Worm (Caenorhabditis elegans) whole organism, late embryonic: ENCODE results near the gene Y56A3A.33.

ENCODE experiments used
- C38D4.7 ChIP-seq: fragments of 200-800 bp; sonication (Bioruptor generic); optimal IDR thresholded peaks from 2 replicates; lab custom pipeline; 2018; ENCODE audit warnings: mild to moderate bottlenecking, missing genetic modification characterization, moderate library complexity, missing compliant biosample characterization
- F13H6.1 ChIP-seq: sonication (generic microtip); optimal IDR thresholded peaks from 2 replicates; lab custom pipeline; 2016; ENCODE audit warnings: missing genetic modification characterization, missing compliant biosample characterization
- T23F11.4 ChIP-seq: fragments of 200-800 bp; sonication (Bioruptor generic); optimal IDR thresholded peaks from 2 replicates; lab custom pipeline; 2018; ENCODE audit warnings: mild to moderate bottlenecking, missing genetic modification characterization, missing compliant biosample characterization
- ahr-1 ChIP-seq: sonication (generic microtip); optimal IDR thresholded peaks from 2 replicates; lab custom pipeline; 2016; ENCODE audit warnings: missing genetic modification characterization, missing compliant biosample characterization
- ama-1 ChIP-seq: fragments of 150-350 bp; optimal IDR thresholded peaks from 2 replicates; lab custom pipeline; 2014
- ceh-14 ChIP-seq: sonication (generic microtip); optimal IDR thresholded peaks from 2 replicates; lab custom pipeline; 2016; ENCODE audit warnings: missing genotype, missing genetic modification characterization, missing compliant biosample characterization
- ceh-2 ChIP-seq: sonication (generic microtip); optimal IDR thresholded peaks from 2 replicates; lab custom pipeline; 2016; ENCODE audit warnings: missing genotype, missing genetic modification characterization, missing compliant biosample characterization
- ceh-22 ChIP-seq: sonication (generic microtip); optimal IDR thresholded peaks from 2 replicates; lab custom pipeline; 2017; ENCODE audit warnings: missing biosample characterization, missing genetic modification characterization
- ceh-24 ChIP-seq: sonication (generic microtip); optimal IDR thresholded peaks from 2 replicates; lab custom pipeline; 2016; ENCODE audit warnings: mild to moderate bottlenecking, missing genetic modification characterization, missing compliant biosample characterization
- ceh-30 ChIP-seq: fragments of 150-350 bp; optimal IDR thresholded peaks from 2 replicates; lab custom pipeline; 2014; ENCODE audit warnings: missing biosample characterization, missing genetic modification characterization
- ceh-34 ChIP-seq: sonication (generic microtip); optimal IDR thresholded peaks from 2 replicates; lab custom pipeline; 2016; ENCODE audit warnings: mild to moderate bottlenecking, missing genetic modification characterization, missing compliant biosample characterization
- ceh-45 ChIP-seq: fragments of 200-800 bp; sonication (Bioruptor generic); IDR thresholded peaks from 2 replicates; pipeline ENCODE4 v1.3.6; 2022; ENCODE audit warnings: missing genetic modification reagents, missing genetic modification characterization, missing compliant biosample characterization
- ceh-6 ChIP-seq: fragments of 200-800 bp; sonication (Bioruptor generic); optimal IDR thresholded peaks from 2 replicates; lab custom pipeline; 2018; ENCODE audit warnings: mild to moderate bottlenecking, missing genetic modification characterization, missing compliant biosample characterization
- ceh-9 ChIP-seq: sonication (generic microtip); optimal IDR thresholded peaks from 2 replicates; lab custom pipeline; 2016; ENCODE audit warnings: mild to moderate bottlenecking, missing genetic modification characterization, inconsistent platforms, missing compliant biosample characterization
- dve-1 ChIP-seq: sonication (generic microtip); optimal IDR thresholded peaks from 2 replicates; lab custom pipeline; 2017; ENCODE audit warnings: antibody characterized with exemption, mild to moderate bottlenecking, missing genetic modification characterization, missing compliant biosample characterization
- eyg-1 ChIP-seq: sonication (generic microtip); optimal IDR thresholded peaks from 2 replicates; lab custom pipeline; 2016; ENCODE audit warnings: missing genotype, missing genetic modification characterization, missing compliant biosample characterization
- fkh-10 ChIP-seq: fragments of 150-350 bp; optimal IDR thresholded peaks from 2 replicates; lab custom pipeline; 2014; ENCODE audit warnings: missing biosample characterization, missing genetic modification reagents, missing genetic modification characterization
- gmeb-2 ChIP-seq: sonication (generic microtip); optimal IDR thresholded peaks from 2 replicates; lab custom pipeline; 2016; ENCODE audit warnings: missing genetic modification characterization, inconsistent platforms, missing compliant biosample characterization
- hlh-13 ChIP-seq: fragments of 200-800 bp; sonication (Bioruptor generic); optimal IDR thresholded peaks from 2 replicates; lab custom pipeline; 2018; ENCODE audit warnings: mild to moderate bottlenecking, missing genetic modification characterization, missing compliant biosample characterization
- hlh-15 ChIP-seq: sonication (generic microtip); optimal IDR thresholded peaks from 2 replicates; lab custom pipeline; 2016; ENCODE audit warnings: missing genetic modification characterization, missing compliant biosample characterization
- hlh-30 ChIP-seq: sonication (generic microtip); optimal IDR thresholded peaks from 2 replicates; lab custom pipeline; 2017; ENCODE audit warnings: antibody characterized with exemption, missing genetic modification characterization, missing compliant biosample characterization; ENCODE audit not compliant: insufficient read depth
- hlh-6 ChIP-seq: sonication (generic microtip); optimal IDR thresholded peaks from 2 replicates; lab custom pipeline; 2016; ENCODE audit warnings: missing genotype, missing genetic modification characterization, missing compliant biosample characterization
- lim-6 ChIP-seq: sonication (generic microtip); optimal IDR thresholded peaks from 2 replicates; lab custom pipeline; 2016; ENCODE audit warnings: missing genetic modification characterization, missing compliant biosample characterization
- madf-2 ChIP-seq: sonication (generic microtip); optimal IDR thresholded peaks from 2 replicates; lab custom pipeline; 2017; ENCODE audit warnings: missing genetic modification characterization, missing compliant biosample characterization
- mec-3 ChIP-seq: sonication (generic microtip); optimal IDR thresholded peaks from 2 replicates; lab custom pipeline; 2016; ENCODE audit warnings: borderline replicate concordance, missing genetic modification characterization, missing compliant biosample characterization
- nfya-1 ChIP-seq: sonication (generic microtip); optimal IDR thresholded peaks from 2 replicates; lab custom pipeline; 2017; ENCODE audit warnings: missing genetic modification characterization, mild to moderate bottlenecking, missing compliant biosample characterization, antibody characterized with exemption, moderate library complexity
- nhr-11 ChIP-seq: fragments of 150-350 bp; optimal IDR thresholded peaks from 2 replicates; lab custom pipeline; 2014; ENCODE audit warnings: missing biosample characterization, missing genetic modification characterization
- pat-9 ChIP-seq: fragments of 200-800 bp; sonication (Bioruptor generic); optimal IDR thresholded peaks from 2 replicates; lab custom pipeline; 2018; ENCODE audit warnings: mild to moderate bottlenecking, missing genetic modification characterization, moderate library complexity, missing compliant biosample characterization
- pax-1 ChIP-seq: fragments of 150-350 bp; optimal IDR thresholded peaks from 2 replicates; lab custom pipeline; 2014; ENCODE audit warnings: missing biosample characterization, missing genetic modification characterization
- pha-2 ChIP-seq: sonication (generic microtip); optimal IDR thresholded peaks from 2 replicates; lab custom pipeline; 2017; ENCODE audit warnings: mild to moderate bottlenecking, missing genetic modification characterization, missing compliant biosample characterization
- pha-4 ChIP-seq: fragments of 150-350 bp; optimal IDR thresholded peaks from 2 replicates; lab custom pipeline; 2018; ENCODE audit warnings: missing biosample characterization, missing genetic modification reagents, missing genetic modification characterization
- ref-2 ChIP-seq: sonication (generic microtip); optimal IDR thresholded peaks from 2 replicates; lab custom pipeline; 2016; ENCODE audit warnings: missing genetic modification characterization, missing compliant biosample characterization
- rnt-1 ChIP-seq: sonication (generic microtip); optimal IDR thresholded peaks from 2 replicates; lab custom pipeline; 2016; ENCODE audit warnings: missing genetic modification characterization, missing compliant biosample characterization
- sox-2 ChIP-seq: fragments of 200-800 bp; sonication (Bioruptor generic); IDR thresholded peaks from 2 replicates; pipeline ENCODE4 v1.3.6; 2022; ENCODE audit warnings: missing genetic modification reagents, missing genetic modification characterization, missing compliant biosample characterization
- sox-4 ChIP-seq: sonication (generic microtip); optimal IDR thresholded peaks from 2 replicates; lab custom pipeline; 2017; ENCODE audit warnings: mild to moderate bottlenecking, missing genetic modification characterization, inconsistent platforms, missing compliant biosample characterization
- syd-9 ChIP-seq: sonication (generic microtip); optimal IDR thresholded peaks from 2 replicates; lab custom pipeline; 2016; ENCODE audit warnings: mild to moderate bottlenecking, missing genetic modification characterization, moderate library complexity, missing compliant biosample characterization
- tbx-2 ChIP-seq: sonication (generic microtip); optimal IDR thresholded peaks from 2 replicates; lab custom pipeline; 2016; ENCODE audit warnings: missing genetic modification characterization, missing compliant biosample characterization
- tbx-7 ChIP-seq: sonication (generic microtip); optimal IDR thresholded peaks from 2 replicates; lab custom pipeline; 2016; ENCODE audit warnings: missing genotype, missing genetic modification characterization, missing compliant biosample characterization
- ttx-3 ChIP-seq: sonication (generic microtip); optimal IDR thresholded peaks from 2 replicates; lab custom pipeline; 2016; ENCODE audit warnings: missing genetic modification reagents, missing genetic modification characterization, missing compliant biosample characterization
- unc-86 ChIP-seq: sonication (generic microtip); optimal IDR thresholded peaks from 2 replicates; lab custom pipeline; 2016; ENCODE audit warnings: missing genetic modification characterization, missing compliant biosample characterization
- zip-5 ChIP-seq: sonication (generic microtip); optimal IDR thresholded peaks from 2 replicates; lab custom pipeline; 2016; ENCODE audit warnings: missing genetic modification characterization, missing compliant biosample characterization
- ztf-16 ChIP-seq: sonication (generic microtip); optimal IDR thresholded peaks from 2 replicates; lab custom pipeline; 2017; ENCODE audit warnings: missing genetic modification characterization, missing compliant biosample characterization

Y56A3A.33 gene

ce11 chrIII:12033259-12033658 is 30.5 kb upstream of the Y56A3A.33 start:
- no peak for TF ChIP-seq mec-3
- TF ChIP-seq eyg-1 (tag; lab: Kevin White, UChicago) = no peak
- TF ChIP-seq pax-1 (tag; lab: Kevin White, UChicago) = no peak
- no peak for TF ChIP-seq lim-6 (tag; lab: Kevin White, UChicago)
- TF ChIP-seq ceh-22 = no peak
- no peak for TF ChIP-seq C38D4.7 (GFP tag; lab: Kevin White, UChicago)
- no peak for TF ChIP-seq ceh-30 (tag; lab: Kevin White, UChicago)
- TF ChIP-seq nfya-1 = peak; percentile 54

- TF ChIP-seq ceh-24 (tag; lab: Kevin White, UChicago) (no peak), gmeb-2 (tag; lab: Kevin White, UChicago) (no peak), C38D4.7 (GFP tag; lab: Kevin White, UChicago) (no peak), ama-1 (no peak), sox-2 (GFP tag; lab: Robert Waterston, UW) (no peak), ceh-14 (tag; lab: Kevin White, UChicago) (no peak), zip-5 (tag; lab: Kevin White, UChicago) (no peak), pax-1 (tag; lab: Kevin White, UChicago) (no peak), rnt-1 (no peak), ceh-30 (tag; lab: Kevin White, UChicago) (no peak), syd-9 (no peak), hlh-30 (tag; lab: Kevin White, UChicago) (no peak), pha-4 (tag; lab: Kevin White, UChicago) (no peak), ceh-2 (tag; lab: Kevin White, UChicago) (no peak), hlh-15 (tag; lab: Kevin White, UChicago) (no peak), tbx-7 (tag; lab: Kevin White, UChicago) (no peak), sox-4 (tag; lab: Kevin White, UChicago) (no peak), tbx-2 (tag; lab: Kevin White, UChicago) (no peak), ttx-3 (no peak)
Observed at ce11 chrIII:12030669-12031068, 27.9 kb upstream of the Y56A3A.33 start, which contains the start of gene Y79H2A.2. Gene Y79H2A.2 (minus strand): TSS chrIII:12030769.

DNA sequence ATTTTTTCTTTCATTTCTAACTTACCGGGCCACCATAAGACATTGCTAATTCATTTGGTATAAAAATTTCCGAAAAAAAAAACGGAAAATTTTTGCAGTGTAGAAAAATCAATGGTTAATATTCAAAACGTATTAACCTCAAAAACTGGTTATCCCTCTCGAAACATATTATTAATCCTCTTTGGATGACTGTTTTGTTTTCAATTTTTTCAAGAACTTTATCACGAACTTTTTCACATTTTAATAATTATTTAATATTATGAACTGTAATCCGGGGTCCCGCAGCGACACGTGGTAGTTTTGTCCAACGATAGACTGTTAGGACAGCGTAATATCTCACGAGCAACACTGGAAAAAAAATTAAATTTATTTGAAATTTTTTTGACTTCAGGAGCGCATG is 26.0 kb upstream of the Y56A3A.33 start, which contains the start of gene Y79H2A.12:
Y79H2A.12 (minus strand) TSS at position 101 of the 400 bp plus-strand sequence.
- TF ChIP-seq ceh-45 (GFP tag; lab: Robert Waterston, UW) = no peak
- no peak for TF ChIP-seq dve-1 (tag; lab: Kevin White, UChicago)

ce11 chrIII:12022281-12022680 is 19.5 kb upstream of the Y56A3A.33 start:
- TF ChIP-seq nhr-11 (tag; lab: Kevin White, UChicago) = no peak
- no peak for TF ChIP-seq ahr-1 (tag; lab: Kevin White, UChicago)
- no peak for TF ChIP-seq ceh-34 (tag; lab: Kevin White, UChicago)
- no peak for TF ChIP-seq syd-9
- no peak for TF ChIP-seq sox-4 (tag; lab: Kevin White, UChicago)

ce11 chrIII:12020074-12020602 is 17.4 kb upstream of the Y56A3A.33 start, which contains the start of gene brp-1:
Gene brp-1 (plus strand): TSS chrIII:12020552.
- TF ChIP-seq ceh-6 (GFP tag; lab: Kevin White, UChicago) (no peak), fkh-10 (no peak), dve-1 (tag; lab: Kevin White, UChicago) (no peak), ref-2 (tag; lab: Kevin White, UChicago) (no peak), gmeb-2 (tag; lab: Kevin White, UChicago) (no peak), zip-5 (tag; lab: Kevin White, UChicago) (no peak)

DNA sequence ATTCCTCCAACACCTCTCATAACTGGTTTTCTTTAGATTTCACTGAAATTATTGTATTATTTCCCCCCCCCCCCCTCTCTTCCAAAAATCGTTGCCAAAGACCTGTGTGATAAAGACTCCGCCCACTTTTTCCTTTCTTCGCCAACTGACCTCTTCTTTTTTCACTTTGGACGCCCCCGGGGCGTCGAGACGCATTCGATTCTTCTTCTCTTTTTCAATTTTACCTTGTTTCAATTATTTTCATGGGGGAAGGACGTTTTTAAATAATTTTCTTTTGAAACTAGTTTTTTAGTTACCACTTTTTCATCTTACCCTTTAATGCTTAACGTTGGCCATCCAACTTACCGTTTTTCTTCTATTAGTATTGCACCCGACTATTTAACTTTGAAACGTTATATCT is 15.2 kb upstream of the Y56A3A.33 start:
- TF ChIP-seq ztf-16 (no peak), F13H6.1 (tag; lab: Kevin White, UChicago) (no peak), ceh-24 (tag; lab: Kevin White, UChicago) (no peak), hlh-13 (GFP tag; lab: Kevin White, UChicago) (no peak), rnt-1 (no peak), pat-9 (tag; lab: Kevin White, UChicago) (no peak), unc-86 (no peak), nhr-11 (tag; lab: Kevin White, UChicago) (no peak), pha-2 (tag; lab: Kevin White, UChicago) (no peak), sox-2 (GFP tag; lab: Robert Waterston, UW) (no peak), madf-2 (tag; lab: Kevin White, UChicago) (no peak), dve-1 (tag; lab: Kevin White, UChicago) (no peak), pha-4 (tag; lab: Kevin White, UChicago) (no peak), ceh-2 (tag; lab: Kevin White, UChicago) (no peak), T23F11.4 (GFP tag; lab: Kevin White, UChicago) (no peak), C38D4.7 (GFP tag; lab: Kevin White, UChicago) (no peak), hlh-6 (tag; lab: Kevin White, UChicago) (no peak), ceh-9 (tag; lab: Kevin White, UChicago) (no peak)
